Worm (Caenorhabditis elegans) whole organism, young adult: Measurements from ENCODE around the gene srbc-6.

Experiments used
- ama-1 ChIP-seq, 3 experiments: fragments of 150-350 bp in 1 of 3; sonication (generic microtip) in 2 of 3; optimal IDR thresholded peaks; 2 replicates each; lab custom pipeline; 2014 to 2018; ENCODE audit warnings: missing biosample characterization in 2 of 3, missing genetic modification characterization in 2 of 3, missing genetic modification reagents in 2 of 3
- aptf-2 ChIP-seq: fragments of 200-800 bp; sonication (Bioruptor generic); conservative IDR thresholded peaks from 2 replicates; pipeline ENCODE4 v1.3.6; 2022; ENCODE audit warnings: missing genetic modification reagents, missing genetic modification characterization, missing compliant biosample characterization
- aptf-3 ChIP-seq: fragments of 200-800 bp; sonication (Bioruptor generic); IDR thresholded peaks from 2 replicates; pipeline ENCODE4 v1.3.6; 2022; ENCODE audit warnings: missing genetic modification characterization, missing compliant biosample characterization
- bed-2 ChIP-seq: fragments of 200-800 bp; sonication (Bioruptor generic); IDR thresholded peaks from 2 replicates; pipeline ENCODE4 v1.3.6; 2022; ENCODE audit warnings: missing genetic modification reagents, missing genetic modification characterization, missing compliant biosample characterization
- ceh-100 ChIP-seq: fragments of 200-800 bp; sonication (Bioruptor generic); IDR thresholded peaks from 2 replicates; pipeline ENCODE4 v1.3.6; 2022; ENCODE audit warnings: missing genetic modification reagents, missing genetic modification characterization, missing compliant biosample characterization
- ceh-91 ChIP-seq: fragments of 200-800 bp; sonication (Bioruptor generic); IDR thresholded peaks from 2 replicates; pipeline ENCODE4 v1.3.6; 2022; ENCODE audit warnings: missing genetic modification reagents, missing genetic modification characterization, missing compliant biosample characterization
- dpl-1 ChIP-seq: fragments of 150-350 bp; optimal IDR thresholded peaks from 2 replicates; lab custom pipeline; 2014; ENCODE audit warnings: missing biosample characterization, missing genetic modification reagents, missing genetic modification characterization
- him-1 ChIP-seq: sonication (generic microtip); optimal IDR thresholded peaks from 2 replicates; lab custom pipeline; 2016; ENCODE audit warnings: missing genotype, missing genetic modification reagents, missing genetic modification characterization, missing compliant biosample characterization
- pbrm-1 ChIP-seq: fragments of 200-800 bp; sonication (Bioruptor generic); IDR thresholded peaks from 2 replicates; pipeline ENCODE4 v1.3.6; 2022; ENCODE audit warnings: missing genetic modification reagents, missing genetic modification characterization, missing compliant biosample characterization
- snpc-4 ChIP-seq, 5 experiments: fragments of 150-350 bp in 1 of 5; sonication (generic microtip) in 4 of 5; optimal IDR thresholded peaks; 2 replicates each; lab custom pipeline; 2014 to 2018; ENCODE audit warnings: missing genetic modification characterization in 5 of 5, missing biosample characterization in 3 of 5, antibody characterized with exemption in 2 of 5, mild to moderate bottlenecking in 2 of 5, missing compliant biosample characterization in 2 of 5, missing genotype in 2 of 5, moderate library complexity in 2 of 5, missing genetic modification reagents in 1 of 5
- tbx-9 ChIP-seq: sonication (generic microtip); optimal IDR thresholded peaks from 2 replicates; lab custom pipeline; 2016; ENCODE audit warnings: borderline replicate concordance, missing genetic modification characterization, inconsistent platforms, missing compliant biosample characterization

DNA sequence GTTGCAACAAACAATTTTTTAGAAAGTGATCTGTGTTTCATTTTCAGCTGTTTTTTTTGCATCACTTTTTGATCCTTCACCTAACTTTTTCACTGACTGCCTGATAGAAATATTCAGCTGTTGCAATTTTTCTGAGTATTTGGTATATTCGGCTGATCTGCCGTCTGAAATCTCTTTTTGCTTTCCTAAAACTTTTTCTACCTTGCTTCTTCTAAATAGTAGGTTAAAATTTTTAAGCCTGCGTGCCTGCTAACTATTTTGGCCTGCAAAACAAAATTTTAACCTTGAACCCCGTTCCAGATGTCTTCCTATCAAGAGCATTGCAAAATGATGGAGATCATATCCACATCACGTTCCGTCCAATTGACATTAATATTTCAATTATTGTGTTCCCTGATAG, 6.2 kb downstream of the srbc-6 start, which contains the start of gene srab-8:
- TF ChIP-seq aptf-2 = no peak
- TF ChIP-seq bed-2 (GFP tag; lab: Robert Waterston, UW) = no peak
- TF ChIP-seq dpl-1 (GFP tag; lab: Kevin White, UChicago) = no peak
- no peak for TF ChIP-seq ceh-100 (GFP tag; lab: Robert Waterston, UW)
- no peak for TF ChIP-seq tbx-9
- TF ChIP-seq ama-1 (optimal IDR thresholded peaks at IDR 0.05; lab: Kevin White, UChicago) = no peak
- TF ChIP-seq ama-1 (GFP tag; optimal IDR thresholded peaks at IDR 0.05; lab: Kevin White, UChicago) = no peak
- no peak for TF ChIP-seq ceh-91 (GFP tag; lab: Robert Waterston, UW)
- TF ChIP-seq him-1 (tag; lab: Kevin White, UChicago) = no peak
- TF ChIP-seq pbrm-1 (GFP tag; lab: Robert Waterston, UW) = no peak
- TF ChIP-seq aptf-3 (GFP tag; lab: Robert Waterston, UW) = no peak
- TF ChIP-seq snpc-4 (GFP tag; optimal IDR thresholded peaks at IDR 0.05; lab: Kevin White, UChicago) = no peak
- TF ChIP-seq snpc-4 (tag; optimal IDR thresholded peaks at IDR 0.05; lab: Kevin White, UChicago) = no peak
